Fruit fly (Drosophila melanogaster) whole organism, embryonic: ENCODE results near the gene CG17996.

Source experiments
- Aef1 ChIP-seq: fragments of 200-800 bp; sonication (Bioruptor generic); IDR thresholded peaks from 3 replicates; pipeline ENCODE4 v1.3.6; 2022; ENCODE audit warnings: missing biosample characterization, missing genetic modification characterization
- BEAF-32 ChIP-seq: fragments of 200-800 bp; sonication (Bioruptor generic); optimal IDR thresholded peaks from 3 replicates; lab custom pipeline; 2017; ENCODE audit warnings: missing biosample characterization, missing genetic modification characterization, mild to moderate bottlenecking, moderate library complexity, missing genetic modification reagents
- Bdp1 ChIP-seq: fragments of 200-800 bp; sonication (Bioruptor generic); optimal IDR thresholded peaks from 3 replicates; lab custom pipeline; 2016; ENCODE audit warnings: missing biosample characterization, missing genetic modification characterization
- Bgb ChIP-seq: fragments of 200-800 bp; sonication (Bioruptor generic); IDR thresholded peaks from 2 replicates; pipeline ENCODE4 v1.3.6; 2022; ENCODE audit warnings: missing biosample characterization, missing genetic modification characterization; ENCODE audit not compliant: partially characterized antibody
- CG12659 ChIP-seq: fragments of 200-800 bp; sonication (Bioruptor generic); optimal IDR thresholded peaks from 3 replicates; lab custom pipeline; 2017; ENCODE audit warnings: mild to moderate bottlenecking, missing biosample characterization, missing genetic modification reagents, missing genetic modification characterization
- CG13624 ChIP-seq: fragments of 200-800 bp; sonication (Bioruptor generic); optimal IDR thresholded peaks from 2 replicates; lab custom pipeline; 2016; ENCODE audit warnings: missing biosample characterization, missing genetic modification characterization
- CG13775 ChIP-seq: fragments of 200-800 bp; sonication (Bioruptor generic); optimal IDR thresholded peaks from 3 replicates; lab custom pipeline; 2017; ENCODE audit warnings: missing biosample characterization, mild to moderate bottlenecking, missing genetic modification characterization
- CG14441 ChIP-seq: fragments of 200-800 bp; sonication (Bioruptor generic); IDR thresholded peaks from 2 replicates; pipeline ENCODE4 v1.3.6; 2022; ENCODE audit warnings: missing biosample characterization, missing genetic modification characterization
- CG1529 ChIP-seq: fragments of 200-800 bp; sonication (Bioruptor generic); optimal IDR thresholded peaks from 3 replicates; lab custom pipeline; 2018; ENCODE audit warnings: missing biosample characterization, missing genetic modification characterization
- CG1647 ChIP-seq: fragments of 200-800 bp; sonication (Bioruptor generic); optimal IDR thresholded peaks from 3 replicates; lab custom pipeline; 2016; ENCODE audit warnings: missing biosample characterization, missing genetic modification characterization
- CG17568 ChIP-seq: fragments of 200-800 bp; sonication (Bioruptor generic); optimal IDR thresholded peaks from 2 replicates; lab custom pipeline; 2018; ENCODE audit warnings: missing biosample characterization, mild to moderate bottlenecking, missing genetic modification characterization, moderate library complexity
- CG3065 ChIP-seq: fragments of 200-800 bp; sonication (Bioruptor generic); optimal IDR thresholded peaks from 2 replicates; lab custom pipeline; 2016; ENCODE audit warnings: missing biosample characterization, missing genetic modification characterization
- CG3281 ChIP-seq: fragments of 200-800 bp; sonication (Bioruptor generic); optimal IDR thresholded peaks from 3 replicates; lab custom pipeline; 2017; ENCODE audit warnings: missing biosample characterization, mild to moderate bottlenecking, missing genetic modification characterization
- CG4854 ChIP-seq: fragments of 200-800 bp; sonication (Bioruptor generic); optimal IDR thresholded peaks from 2 replicates; lab custom pipeline; 2016; ENCODE audit warnings: missing biosample characterization, missing genetic modification characterization, inconsistent platforms
- CG6175 ChIP-seq: fragments of 200-800 bp; sonication (Bioruptor generic); IDR thresholded peaks from 3 replicates; pipeline ENCODE4 v1.3.6; 2022; ENCODE audit warnings: missing biosample characterization, missing genetic modification characterization
- CG7963 ChIP-seq: fragments of 200-800 bp; sonication (Bioruptor generic); IDR thresholded peaks from 3 replicates; pipeline ENCODE4 v1.3.6; 2022; ENCODE audit warnings: missing biosample characterization, missing genetic modification characterization; ENCODE audit not compliant: partially characterized antibody
- CG8089 ChIP-seq: fragments of 200-800 bp; sonication (Bioruptor generic); optimal IDR thresholded peaks from 3 replicates; lab custom pipeline; 2016; ENCODE audit warnings: missing biosample characterization, missing genetic modification characterization
- CG8290 ChIP-seq, 3 experiments: fragments of 200-800 bp; sonication (Bioruptor generic); optimal IDR thresholded peaks; 2 replicates each; lab custom pipeline; 2016 to 2019; ENCODE audit warnings: missing biosample characterization in 3 of 3, missing genetic modification characterization in 3 of 3, mild to moderate bottlenecking in 2 of 3, moderate library complexity in 1 of 3
- D19A ChIP-seq: fragments of 200-800 bp; optimal IDR thresholded peaks from 3 replicates; lab custom pipeline; 2019; ENCODE audit warnings: missing biosample characterization, mild to moderate bottlenecking, missing genetic modification characterization, moderate library complexity
- Ets97D ChIP-seq: fragments of 200-800 bp; sonication (Bioruptor generic); optimal IDR thresholded peaks from 3 replicates; lab custom pipeline; 2016; ENCODE audit warnings: missing biosample characterization, missing genetic modification characterization
- GATAe ChIP-seq: fragments of 200-800 bp; sonication (Bioruptor generic); conservative IDR thresholded peaks from 2 replicates; pipeline ENCODE4 v1.3.6; 2022; ENCODE audit warnings: missing biosample characterization, missing genetic modification characterization
- Hr3 ChIP-seq: fragments of 200-800 bp; sonication (Bioruptor generic); optimal IDR thresholded peaks from 3 replicates; lab custom pipeline; 2016; ENCODE audit warnings: missing biosample characterization, missing genetic modification characterization
- Jarid2 ChIP-seq: fragments of 200-800 bp; sonication (Bioruptor generic); optimal IDR thresholded peaks from 3 replicates; lab custom pipeline; 2017; ENCODE audit warnings: mild to moderate bottlenecking, missing biosample characterization, missing genetic modification reagents, missing genetic modification characterization
- Opbp ChIP-seq: fragments of 200-800 bp; sonication (Bioruptor generic); IDR thresholded peaks from 3 replicates; pipeline ENCODE4 v1.3.6; 2022; ENCODE audit warnings: missing biosample characterization, missing genetic modification characterization; ENCODE audit not compliant: partially characterized antibody
- Pdp1 ChIP-seq, 2 experiments: fragments of 200-800 bp; sonication (Bioruptor generic); optimal IDR thresholded peaks; 3 replicates each; lab custom pipeline; 2016; ENCODE audit warnings: missing biosample characterization in 2 of 2, missing genetic modification characterization in 2 of 2, mild to moderate bottlenecking in 1 of 2, moderate library complexity in 1 of 2
- Xrp1 ChIP-seq: fragments of 200-800 bp; sonication (Bioruptor generic); IDR thresholded peaks from 2 replicates; pipeline ENCODE4 v1.3.6; 2022; ENCODE audit warnings: missing biosample characterization, missing genetic modification characterization
- abd-A ChIP-seq: fragments of 200-800 bp; sonication (Bioruptor generic); optimal IDR thresholded peaks from 3 replicates; lab custom pipeline; 2019; ENCODE audit warnings: missing biosample characterization, mild to moderate bottlenecking, missing genetic modification characterization, moderate library complexity
- ara ChIP-seq: fragments of 200-800 bp; sonication (Bioruptor generic); IDR thresholded peaks from 2 replicates; pipeline ENCODE4 v1.3.6; 2022; ENCODE audit warnings: missing biosample characterization, missing genetic modification characterization
- bcd ChIP-seq: fragments of 200-800 bp; sonication (Bioruptor generic); optimal IDR thresholded peaks from 2 replicates; lab custom pipeline; 2017; ENCODE audit warnings: missing biosample characterization, mild to moderate bottlenecking, missing genetic modification characterization
- bsh ChIP-seq, 2 experiments: fragments of 200-800 bp; sonication (Bioruptor generic); optimal IDR thresholded peaks; 2 replicates each; lab custom pipeline; 2017 to 2018; ENCODE audit warnings: mild to moderate bottlenecking in 2 of 2, missing biosample characterization in 2 of 2, missing genetic modification characterization in 2 of 2, moderate library complexity in 1 of 2
- ci ChIP-seq: fragments of 200-800 bp; sonication (Bioruptor generic); IDR thresholded peaks from 3 replicates; pipeline ENCODE4 v1.3.6; 2022; ENCODE audit warnings: missing biosample characterization, missing genetic modification characterization
- crc ChIP-seq: fragments of 200-800 bp; sonication (Bioruptor generic); optimal IDR thresholded peaks from 2 replicates; lab custom pipeline; 2016; ENCODE audit warnings: missing biosample characterization, missing genetic modification characterization
- dati ChIP-seq: fragments of 200-800 bp; sonication (Bioruptor generic); IDR thresholded peaks from 2 replicates; pipeline ENCODE4 v1.3.6; 2022; ENCODE audit warnings: missing biosample characterization, missing genetic modification characterization
- ems ChIP-seq: fragments of 200-800 bp; sonication (Bioruptor generic); optimal IDR thresholded peaks from 3 replicates; lab custom pipeline; 2016; ENCODE audit warnings: missing biosample characterization, missing genetic modification characterization
- fd3F ChIP-seq: fragments of 200-800 bp; sonication (Bioruptor generic); optimal IDR thresholded peaks from 2 replicates; lab custom pipeline; 2018; ENCODE audit warnings: missing biosample characterization, mild to moderate bottlenecking, missing genetic modification characterization, moderate library complexity
- hth ChIP-seq: fragments of >200 bp; optimal IDR thresholded peaks from 2 replicates; lab custom pipeline; 2017; ENCODE audit warnings: inconsistent platforms
- inv ChIP-seq: fragments of 200-800 bp; sonication (Bioruptor generic); IDR thresholded peaks from 2 replicates; pipeline ENCODE4 v1.3.6; 2022; ENCODE audit warnings: missing biosample characterization, missing genetic modification characterization; ENCODE audit not compliant: partially characterized antibody
- luna ChIP-seq: fragments of 200-800 bp; sonication (Bioruptor generic); optimal IDR thresholded peaks from 2 replicates; lab custom pipeline; 2016; ENCODE audit warnings: missing biosample characterization, missing genetic modification characterization
- mld ChIP-seq: fragments of 200-800 bp; sonication (Bioruptor generic); IDR thresholded peaks from 3 replicates; pipeline ENCODE4 v1.3.6; 2022; ENCODE audit warnings: missing biosample characterization, missing genetic modification characterization; ENCODE audit not compliant: partially characterized antibody
- pan ChIP-seq, 4 experiments: fragments of >200 bp in 3 of 4; fragments of 200-800 bp in 1 of 4; sonication (Bioruptor generic) in 1 of 4; optimal IDR thresholded peaks in 3 of 4; IDR thresholded peaks in 1 of 4; 2 replicates each; pipeline versions ENCODE4 v1.3.6 to Lab custom; 2017 to 2022; ENCODE audit warnings: missing biosample characterization in 2 of 4, missing genetic modification characterization in 2 of 4, mixed read lengths in 1 of 4
- peb ChIP-seq: fragments of 200-800 bp; sonication (Bioruptor generic); IDR thresholded peaks from 2 replicates; pipeline ENCODE4 v1.3.6; 2022; ENCODE audit warnings: missing biosample characterization, missing genetic modification characterization
- pita ChIP-seq: fragments of 200-800 bp; sonication (Bioruptor generic); optimal IDR thresholded peaks from 2 replicates; lab custom pipeline; 2017; ENCODE audit warnings: missing biosample characterization, mild to moderate bottlenecking, missing genetic modification characterization
- prd ChIP-seq, 3 experiments: fragments of >200 bp in 2 of 3; fragments of 200-800 bp in 1 of 3; sonication (Bioruptor generic) in 1 of 3; optimal IDR thresholded peaks in 2 of 3; IDR thresholded peaks in 1 of 3; 2 replicates in 2 of 3; 3 replicates in 1 of 3; pipeline versions ENCODE4 v1.3.6 to Lab custom; 2017 to 2022; ENCODE audit warnings: missing biosample characterization in 1 of 3, missing genetic modification characterization in 1 of 3
- ranshi ChIP-seq: fragments of 200-800 bp; sonication (Bioruptor generic); IDR thresholded peaks from 2 replicates; pipeline ENCODE4 v1.3.6; 2022; ENCODE audit warnings: missing biosample characterization, missing genetic modification characterization
- run ChIP-seq: fragments of 200-800 bp; sonication (Bioruptor generic); optimal IDR thresholded peaks from 3 replicates; lab custom pipeline; 2018; ENCODE audit warnings: missing biosample characterization, mild to moderate bottlenecking, missing genetic modification characterization
- sug ChIP-seq: fragments of 200-800 bp; optimal IDR thresholded peaks from 2 replicates; lab custom pipeline; 2019; ENCODE audit warnings: missing biosample characterization, mild to moderate bottlenecking, missing genetic modification characterization, moderate library complexity
- tna ChIP-seq: fragments of 200-800 bp; sonication (Bioruptor generic); IDR thresholded peaks from 2 replicates; pipeline ENCODE4 v1.3.6; 2022; ENCODE audit warnings: missing biosample characterization, missing genetic modification characterization; ENCODE audit not compliant: partially characterized antibody
- trem ChIP-seq: fragments of 200-800 bp; optimal IDR thresholded peaks from 3 replicates; lab custom pipeline; 2019; ENCODE audit warnings: missing biosample characterization, mild to moderate bottlenecking, missing genetic modification characterization, moderate library complexity
- usp ChIP-seq: fragments of >200 bp; optimal IDR thresholded peaks from 2 replicates; lab custom pipeline; 2017; ENCODE audit warnings: missing biosample characterization, missing genetic modification characterization

Gene CG17996

DNA sequence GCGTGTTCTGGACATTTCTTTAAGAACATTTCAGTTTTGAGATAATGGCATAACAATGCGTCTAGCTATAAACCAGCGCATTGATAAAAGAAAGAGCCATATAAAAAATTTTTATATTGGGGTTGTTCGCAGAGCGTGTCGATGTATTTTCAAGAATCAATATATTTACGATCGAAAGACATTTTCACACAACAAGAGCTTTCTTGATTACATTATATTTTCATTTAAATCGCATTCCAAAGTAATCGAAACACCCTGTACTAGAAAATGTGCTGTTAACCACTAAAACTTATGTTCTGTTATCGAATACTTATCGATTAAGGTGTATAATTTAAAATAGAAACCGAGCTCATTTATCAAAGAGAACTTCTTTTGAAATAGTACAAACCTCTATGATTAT lies 27.1 kb downstream of the CG17996 start (continued):
- TF ChIP-seq mld (GFP tag; lab: Robert Waterston, UW) (no peak), D19A (tag; lab: Kevin White, UChicago) (no peak), BEAF-32 (GFP tag; lab: Kevin White, UChicago) (no peak), bcd (no peak), prd (optimal IDR thresholded peaks at IDR 0.05; lab: Kevin White, UChicago) (no peak), prd (GFP tag; IDR thresholded peaks at IDR 0.05; lab: Robert Waterston, UW) (no peak), CG17568 (peak; percentile 10), Jarid2 (no peak), CG13775 (peak; percentile 63), usp (GFP tag; lab: Kevin White, UChicago) (no peak), sug (tag; lab: Kevin White, UChicago) (peak; percentile 44), Bdp1 (GFP tag; lab: Kevin White, UChicago) (no peak), Opbp (GFP tag; lab: Robert Waterston, UW) (no peak), CG7963 (GFP tag; lab: Robert Waterston, UW) (no peak), hth (lab: Kevin White, UChicago) (no peak), ci (no peak), inv (GFP tag; lab: Robert Waterston, UW) (no peak), fd3F (GFP tag; lab: Kevin White, UChicago) (peak; percentile 59), pan (optimal IDR thresholded peaks at IDR 0.05; lab: Kevin White, UChicago) (no peak), pan (GFP tag; optimal IDR thresholded peaks at IDR 0.05 in 1 of 2, IDR thresholded peaks at IDR 0.05 in 1 of 2) (no peak), Aef1 (GFP tag; lab: Robert Waterston, UW) (peak; percentile 22; the same call in 1 of the 3 replicates), Bgb (GFP tag; lab: Robert Waterston, UW) (no peak), CG14441 (GFP tag; lab: Robert Waterston, UW) (no peak), peb (GFP tag; lab: Robert Waterston, UW) (no peak), Hr3 (GFP tag; lab: Kevin White, UChicago) (peak; percentile 27), abd-A (tag; lab: Kevin White, UChicago) (no peak), tna (GFP tag; lab: Robert Waterston, UW) (no peak), CG3065 (GFP tag; lab: Kevin White, UChicago) (no peak), CG4854 (GFP tag; lab: Kevin White, UChicago) (peak; percentile 31), CG1647 (GFP tag; lab: Kevin White, UChicago) (peak; percentile 23), CG8290 (GFP tag; optimal IDR thresholded peaks at IDR 0.05; lab: Kevin White, UChicago) (no peak), CG8290 (tag; optimal IDR thresholded peaks at IDR 0.05; lab: Kevin White, UChicago) (peak in 1 of 2 experiments; percentile 47), bsh (GFP tag; optimal IDR thresholded peaks at IDR 0.05; lab: Kevin White, UChicago) (peak in 1 of 2 experiments; percentile 30), CG13624 (GFP tag; lab: Kevin White, UChicago) (peak; percentile 53), ems (GFP tag; lab: Kevin White, UChicago) (peak; percentile 34), Xrp1 (GFP tag; lab: Robert Waterston, UW) (no peak), CG1529 (GFP tag; lab: Kevin White, UChicago) (peak; percentile 19), CG6175 (GFP tag; lab: Robert Waterston, UW) (no peak), GATAe (no peak), luna (no peak), run (tag; lab: Kevin White, UChicago) (no peak), CG3281 (GFP tag; lab: Kevin White, UChicago) (no peak), Pdp1 (GFP tag; optimal IDR thresholded peaks at IDR 0.05; lab: Kevin White, UChicago) (peak; percentile 18 to 52), ara (GFP tag; lab: Robert Waterston, UW) (no peak), CG12659 (peak; percentile 59), Ets97D (GFP tag; lab: Kevin White, UChicago) (no peak), pita (no peak), crc (GFP tag; lab: Kevin White, UChicago) (peak; percentile 25), ranshi (GFP tag; lab: Robert Waterston, UW) (peak; percentile 61; the same call in 1 of the 2 replicates), dati (no peak), CG8089 (peak; percentile 13), trem (tag; lab: Kevin White, UChicago) (no peak)
